Fruit fly (Drosophila melanogaster): ENCODE results near the gene fh.

fh gene

dm6 chrX:9142224-9142802 lies 6.6 kb downstream of the fh start, which contains the start of gene CG7065 (continued):
- TF ChIP-seq sna (GFP tag; IDR thresholded peaks at IDR 0.05; ENCODE audit: partially characterized antibody) = peak; percentile 38; the same call in 1 of the 2 replicates
- TF ChIP-seq CG34224 (GFP tag; IDR thresholded peaks at IDR 0.05; ENCODE audit: partially characterized antibody) = peak; percentile 35; the same call in 2 of the 3 replicates
- peak; percentile 65 for TF ChIP-seq row (GFP tag; IDR thresholded peaks at IDR 0.05)
- no peak for TF ChIP-seq CG4360 (GFP tag; IDR thresholded peaks at IDR 0.05)
- TF ChIP-seq sens (GFP tag) = peak; percentile 59
- TF ChIP-seq hbn (GFP tag; IDR thresholded peaks at IDR 0.05; ENCODE audit: partially characterized antibody) = peak; percentile 53
- TF ChIP-seq CG4617 (GFP tag; optimal IDR thresholded peaks at IDR 0.05; ENCODE audit: borderline replicate concordance) = peak; percentile 73
- TF ChIP-seq Scr (GFP tag; IDR thresholded peaks at IDR 0.05; ENCODE audit: partially characterized antibody) = peak; percentile 70
- peak; percentile 70 for TF ChIP-seq gfzf (GFP tag; optimal IDR thresholded peaks at IDR 0.05)
- TF ChIP-seq nerfin-2 (GFP tag; IDR thresholded peaks at IDR 0.05; ENCODE audit: partially characterized antibody) = 0 out of 2 replicates have a peak, but pooled peaks have one; percentile 38
- TF ChIP-seq Ets97D (GFP tag; optimal IDR thresholded peaks at IDR 0.05) = peak; percentile 45
- TF ChIP-seq CG7357 (GFP tag; IDR thresholded peaks at IDR 0.05) = peak; percentile 29; the same call in 1 of the 3 replicates
- peak; percentile 50; the same call in 2 of the 3 replicates for TF ChIP-seq CG6791 (GFP tag; IDR thresholded peaks at IDR 0.05; ENCODE audit: partially characterized antibody)
- no peak for TF ChIP-seq ac (GFP tag; optimal IDR thresholded peaks at IDR 0.05)
- peak; percentile 69 for TF ChIP-seq Bgb (GFP tag; IDR thresholded peaks at IDR 0.05; ENCODE audit: partially characterized antibody)
- peak; percentile 80 for TF ChIP-seq CG3838 (GFP tag; optimal IDR thresholded peaks at IDR 0.05)
- peak; percentile 56; the same call in 2 of the 3 replicates for TF ChIP-seq knrl (GFP tag; IDR thresholded peaks at IDR 0.05; ENCODE audit: partially characterized antibody)
- TF ChIP-seq shn (GFP tag; optimal IDR thresholded peaks at IDR 0.05) = no peak
- peak; percentile 59; the same call in 1 of the 2 replicates for TF ChIP-seq CG42726 (GFP tag; IDR thresholded peaks at IDR 0.05; ENCODE audit: partially characterized antibody)
- peak; percentile 55; the same call in 2 of the 3 replicates for TF ChIP-seq Opbp (GFP tag; IDR thresholded peaks at IDR 0.05; ENCODE audit: partially characterized antibody)
- TF ChIP-seq CG30020 (tag; optimal IDR thresholded peaks at IDR 0.05) = peak; percentile 43
- TF ChIP-seq zfh2 (GFP tag; optimal IDR thresholded peaks at IDR 0.05) = no peak
- TF ChIP-seq MBD-R2 (GFP tag; IDR thresholded peaks at IDR 0.05) = peak; percentile 65
- no peak for TF ChIP-seq CrebB (tag; optimal IDR thresholded peaks at IDR 0.05)
- peak; percentile 67 for TF ChIP-seq vnd (GFP tag; IDR thresholded peaks at IDR 0.05; ENCODE audit: partially characterized antibody)
- TF ChIP-seq Doc3 (GFP tag; IDR thresholded peaks at IDR 0.05; ENCODE audit: partially characterized antibody) = 0 out of 3 replicates have a peak, but pooled peaks have one; percentile 36
- TF ChIP-seq CG14710 (tag; optimal IDR thresholded peaks at IDR 0.05) = peak; percentile 42
- TF ChIP-seq stwl (tag; optimal IDR thresholded peaks at IDR 0.05) = peak; percentile 40
- TF ChIP-seq CG12391 (tag; optimal IDR thresholded peaks at IDR 0.05) = no peak
- TF ChIP-seq da (GFP tag; optimal IDR thresholded peaks at IDR 0.05) = no peak

dm6 chrX:9141219-9141618 lies 7.7 kb downstream of the fh start:
- TF ChIP-seq grau (tag; optimal IDR thresholded peaks at IDR 0.05) = peak; percentile 98
- no peak for TF ChIP-seq HLH4C (GFP tag; IDR thresholded peaks at IDR 0.05; ENCODE audit: partially characterized antibody)
- TF ChIP-seq NfI (GFP tag; optimal IDR thresholded peaks at IDR 0.05) = peak; percentile 59
- TF ChIP-seq CG10431 (GFP tag; optimal IDR thresholded peaks at IDR 0.05) = no peak
- TF ChIP-seq CG18262 (tag; optimal IDR thresholded peaks at IDR 0.05) = peak; percentile 75
- TF ChIP-seq CG10267 (tag; optimal IDR thresholded peaks at IDR 0.05) = peak; percentile 57
- TF ChIP-seq ftz-f1 (GFP tag; optimal IDR thresholded peaks at IDR 0.05) = no peak
- TF ChIP-seq Camta (GFP tag; optimal IDR thresholded peaks at IDR 0.05) = peak; percentile 50
- TF ChIP-seq yki (optimal IDR thresholded peaks at IDR 0.05) = no peak
- peak; percentile 75; the same call in 1 of the 2 replicates for TF ChIP-seq wor (GFP tag; IDR thresholded peaks at IDR 0.05)
- no peak for TF ChIP-seq caup (GFP tag; optimal IDR thresholded peaks at IDR 0.05; ENCODE audit: severe bottlenecking)
- TF ChIP-seq sr (GFP tag; IDR thresholded peaks at IDR 0.05) = peak; percentile 48; the same call in 1 of the 3 replicates
- peak; percentile 49 for TF ChIP-seq Nf-YA (GFP tag; IDR thresholded peaks at IDR 0.05)
- TF ChIP-seq bsh (GFP tag; optimal IDR thresholded peaks at IDR 0.05) = peak; percentile 26 to 80
- peak; percentile 55 for TF ChIP-seq Ravus (GFP tag; IDR thresholded peaks at IDR 0.05)
- TF ChIP-seq B-H1 (GFP tag; IDR thresholded peaks at IDR 0.05) = peak; percentile 71
- peak; percentile 66 for TF ChIP-seq danr (GFP tag; IDR thresholded peaks at IDR 0.05)
- peak; percentile 78 for TF ChIP-seq CG32772 (GFP tag; IDR thresholded peaks at IDR 0.05)
- no peak for TF ChIP-seq Sox102F (GFP tag; optimal IDR thresholded peaks at IDR 0.05)
- no peak for TF ChIP-seq h (optimal IDR thresholded peaks at IDR 0.05)
